Worm (Caenorhabditis elegans) whole organism, L3 larva: ENCODE data around the gene npr-39.

Source experiments
- R02D3.7 ChIP-seq: fragments of 150-350 bp; optimal IDR thresholded peaks from 2 replicates; lab custom pipeline; 2014; ENCODE audit warnings: missing biosample characterization, missing genetic modification characterization
- ZK546.5 ChIP-seq: sonication (generic microtip); optimal IDR thresholded peaks from 2 replicates; lab custom pipeline; 2017; ENCODE audit warnings: missing biosample characterization, missing genetic modification characterization
- ama-1 ChIP-seq: fragments of 150-350 bp; optimal IDR thresholded peaks from 2 replicates; lab custom pipeline; 2018
- ceh-28 ChIP-seq: fragments of 150-350 bp; optimal IDR thresholded peaks from 2 replicates; lab custom pipeline; 2014; ENCODE audit warnings: missing biosample characterization, missing genetic modification reagents, missing genetic modification characterization
- ceh-82 ChIP-seq: fragments of 150-350 bp; optimal IDR thresholded peaks from 2 replicates; lab custom pipeline; 2014; ENCODE audit warnings: missing biosample characterization, missing genetic modification characterization
- egl-27 ChIP-seq: sonication (generic microtip); optimal IDR thresholded peaks from 4 replicates; lab custom pipeline; 2017; ENCODE audit warnings: missing biosample characterization, missing genetic modification reagents, missing genetic modification characterization
- elt-2 ChIP-seq: sonication (generic microtip); optimal IDR thresholded peaks from 2 replicates; lab custom pipeline; 2016; ENCODE audit warnings: missing genetic modification reagents, mild to moderate bottlenecking, missing genetic modification characterization, missing compliant biosample characterization
- elt-3 ChIP-seq, 3 experiments: fragments of 150-350 bp in 1 of 3; sonication (generic microtip) in 2 of 3; optimal IDR thresholded peaks; 2 replicates in 2 of 3; 4 replicates in 1 of 3; lab custom pipeline; 2014 to 2017; ENCODE audit warnings: missing biosample characterization in 3 of 3, missing genetic modification characterization in 3 of 3
- eor-1 ChIP-seq, 2 experiments: fragments of 150-350 bp; optimal IDR thresholded peaks; 2 replicates each; lab custom pipeline; 2014 to 2018; ENCODE audit warnings: missing biosample characterization in 2 of 2, missing genetic modification characterization in 2 of 2
- mdl-1 ChIP-seq: fragments of 150-350 bp; optimal IDR thresholded peaks from 2 replicates; lab custom pipeline; 2014; ENCODE audit warnings: missing biosample characterization, missing genetic modification characterization
- mml-1 ChIP-seq: fragments of 150-350 bp; sonication (generic microtip); optimal IDR thresholded peaks from 3 replicates; lab custom pipeline; 2014; ENCODE audit warnings: missing biosample characterization, missing genetic modification characterization
- nfya-1 ChIP-seq: sonication (generic microtip); optimal IDR thresholded peaks from 2 replicates; lab custom pipeline; 2017; ENCODE audit warnings: missing genetic modification characterization, mild to moderate bottlenecking, missing compliant biosample characterization, antibody characterized with exemption, moderate library complexity; ENCODE audit not compliant: insufficient read depth
- nhr-11 ChIP-seq: fragments of 150-350 bp; optimal IDR thresholded peaks from 2 replicates; lab custom pipeline; 2014; ENCODE audit warnings: missing biosample characterization, missing genetic modification characterization
- nhr-237 ChIP-seq: fragments of 150-350 bp; optimal IDR thresholded peaks from 2 replicates; lab custom pipeline; 2014; ENCODE audit warnings: missing biosample characterization, missing genetic modification characterization
- nhr-43 ChIP-seq: sonication (generic microtip); optimal IDR thresholded peaks from 2 replicates; lab custom pipeline; 2016; ENCODE audit warnings: mild to moderate bottlenecking, missing genetic modification characterization, missing compliant biosample characterization; ENCODE audit not compliant: poor library complexity, severe bottlenecking
- nhr-67 ChIP-seq: fragments of 150-350 bp; optimal IDR thresholded peaks from 2 replicates; lab custom pipeline; 2014; ENCODE audit warnings: missing biosample characterization, missing genetic modification characterization
- nhr-76 ChIP-seq: fragments of 150-350 bp; sonication (generic microtip); optimal IDR thresholded peaks from 5 replicates; lab custom pipeline; 2014; ENCODE audit warnings: missing biosample characterization, missing genetic modification characterization
- nhr-77 ChIP-seq: fragments of 150-350 bp; optimal IDR thresholded peaks from 2 replicates; lab custom pipeline; 2014; ENCODE audit warnings: missing biosample characterization, missing genetic modification characterization
- pha-4 ChIP-seq: fragments of 150-350 bp; optimal IDR thresholded peaks from 2 replicates; lab custom pipeline; 2014; ENCODE audit warnings: missing biosample characterization, missing genetic modification reagents, missing genetic modification characterization
- pqm-1 ChIP-seq: fragments of 150-350 bp; optimal IDR thresholded peaks from 2 replicates; lab custom pipeline; 2017; ENCODE audit warnings: missing biosample characterization, missing genetic modification characterization, inconsistent platforms
- sea-2 ChIP-seq: fragments of 150-350 bp; sonication (generic microtip); optimal IDR thresholded peaks from 4 replicates; lab custom pipeline; 2014; ENCODE audit warnings: missing biosample characterization, missing genetic modification reagents, missing genetic modification characterization
- skn-1 ChIP-seq: fragments of 150-350 bp; optimal IDR thresholded peaks from 2 replicates; lab custom pipeline; 2014; ENCODE audit warnings: missing biosample characterization, missing genetic modification characterization
- snpc-4 ChIP-seq: fragments of 150-350 bp; optimal IDR thresholded peaks from 2 replicates; lab custom pipeline; 2014; ENCODE audit warnings: missing biosample characterization, missing genetic modification characterization
- tbx-2 ChIP-seq: sonication (generic microtip); optimal IDR thresholded peaks from 2 replicates; lab custom pipeline; 2016; ENCODE audit warnings: mild to moderate bottlenecking, missing genetic modification characterization, missing compliant biosample characterization
- unc-39 ChIP-seq: sonication (generic microtip); optimal IDR thresholded peaks from 4 replicates; lab custom pipeline; 2017; ENCODE audit warnings: missing biosample characterization, missing genetic modification characterization
- zag-1 ChIP-seq: fragments of 150-350 bp; optimal IDR thresholded peaks from 2 replicates; lab custom pipeline; 2014; ENCODE audit warnings: missing biosample characterization, missing genetic modification characterization
- ztf-4 ChIP-seq: fragments of 150-350 bp; optimal IDR thresholded peaks from 2 replicates; lab custom pipeline; 2014; ENCODE audit warnings: missing biosample characterization, missing genetic modification characterization

The npr-39 gene

DNA sequence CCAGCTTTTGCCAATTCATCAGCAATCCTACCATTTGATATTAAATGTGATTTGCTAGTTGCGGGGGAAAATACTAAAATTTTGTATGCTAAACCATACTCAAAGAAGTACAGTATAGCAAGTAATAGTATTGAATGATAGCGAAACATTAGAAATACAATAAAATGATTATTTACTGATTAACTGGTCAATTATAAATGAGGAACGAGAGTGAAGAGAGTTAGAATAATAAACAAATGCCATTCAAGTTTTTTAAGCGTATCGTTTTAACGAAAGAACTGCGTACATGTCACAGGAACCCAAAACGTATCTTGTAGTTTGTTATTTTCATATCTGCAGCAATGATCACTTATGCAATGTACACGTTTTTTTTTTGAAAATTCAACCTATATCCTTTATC lies 31.6 kb downstream of the npr-39 start, which contains the start of gene ugt-47:
TSS of gene ugt-47 (minus strand) at position 169 of the 400 bp plus-strand sequence.
- peak; percentile 61 for TF ChIP-seq elt-2
- TF ChIP-seq mdl-1 (tag; lab: Kevin White, UChicago): no peak

ce11 chrV:10101916-10102315 lies 35.0 kb downstream of the npr-39 start, which contains the start of gene C08B6.14:
Gene C08B6.14, minus strand, starts transcription at chrV:10102016.
- no peak for TF ChIP-seq nhr-11 (tag; lab: Kevin White, UChicago)
- no peak for TF ChIP-seq nhr-43
- TF ChIP-seq elt-2: no peak

DNA sequence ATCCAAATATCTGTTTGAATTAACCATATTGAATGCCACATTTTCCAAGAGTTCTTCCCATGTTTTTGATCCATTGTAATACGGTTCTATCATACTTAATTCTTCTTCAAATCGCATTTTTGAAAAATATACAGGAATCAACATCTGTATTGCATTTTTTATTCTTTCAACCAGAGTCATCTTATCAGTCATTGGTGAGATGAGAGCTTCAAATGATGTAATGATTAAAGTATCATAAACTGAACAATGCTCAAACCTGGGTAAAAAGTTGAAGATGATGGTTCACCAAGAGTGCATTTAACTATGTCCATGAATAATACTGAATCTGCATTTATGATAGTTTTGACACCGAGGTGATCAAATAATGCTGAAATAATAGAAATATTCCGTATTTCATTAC lies 36.9 kb downstream of the npr-39 start:
- peak; percentile 69 for TF ChIP-seq elt-2
- no peak for TF ChIP-seq egl-27 (tag; lab: Kevin White, UChicago)
- TF ChIP-seq pqm-1 (tag; lab: Kevin White, UChicago): peak; percentile 11
- no peak for TF ChIP-seq snpc-4

DNA sequence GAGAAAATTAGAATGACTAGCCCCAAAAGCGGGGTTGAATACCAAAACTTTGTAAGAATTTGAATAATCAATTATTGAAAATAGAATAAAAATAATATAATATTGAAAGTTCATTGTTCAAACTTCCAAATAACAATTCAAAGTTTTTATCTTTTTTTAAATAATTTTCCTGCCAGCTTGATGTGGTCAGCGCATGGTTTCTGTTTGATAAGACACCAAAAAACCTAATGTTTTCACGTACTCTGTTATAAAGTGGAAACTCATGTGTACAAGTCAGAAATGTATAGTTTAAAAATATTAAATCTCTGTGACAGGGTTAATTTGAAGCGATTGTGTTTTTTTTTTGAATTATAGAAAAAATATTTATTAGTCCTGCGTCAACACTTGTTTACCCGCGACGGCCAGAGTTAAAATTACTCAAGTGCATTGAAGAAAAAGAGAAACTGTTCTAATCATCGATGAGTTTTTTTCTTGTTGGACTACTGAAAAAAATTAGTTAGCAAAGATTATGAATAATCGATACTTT lies 38.0 kb downstream of the npr-39 start, which contains the start of gene ugt-17:
TSS of gene ugt-17 (minus strand) at position 180 of the 526 bp plus-strand sequence.
- no peak for TF ChIP-seq nhr-67 (tag; lab: Kevin White, UChicago)
- no peak for TF ChIP-seq egl-27 (tag; lab: Kevin White, UChicago)
- TF ChIP-seq pha-4 (tag; lab: Kevin White, UChicago): peak; percentile 51
- TF ChIP-seq mdl-1 (tag; lab: Kevin White, UChicago): no peak
- TF ChIP-seq unc-39 (tag; lab: Kevin White, UChicago): no peak
- no peak for TF ChIP-seq ama-1 (lab: Kevin White, UChicago)
- TF ChIP-seq elt-2: peak; percentile 76
- TF ChIP-seq pqm-1 (tag; lab: Kevin White, UChicago): peak; percentile 90
- no peak for TF ChIP-seq elt-3 (tag; optimal IDR thresholded peaks at IDR 0.05; lab: Kevin White, UChicago)
- TF ChIP-seq ZK546.5 (tag; lab: Kevin White, UChicago): no peak
- TF ChIP-seq nhr-77 (tag; lab: Kevin White, UChicago): no peak

- TF ChIP-seq egl-27 (tag; lab: Kevin White, UChicago): no peak
- TF ChIP-seq unc-39 (tag; lab: Kevin White, UChicago): no peak
- no peak for TF ChIP-seq R02D3.7 (tag; lab: Kevin White, UChicago)
- TF ChIP-seq elt-3 (tag; optimal IDR thresholded peaks at IDR 0.05; lab: Kevin White, UChicago): no peak
- TF ChIP-seq ceh-82 (tag; lab: Kevin White, UChicago): no peak
- TF ChIP-seq pqm-1 (tag; lab: Kevin White, UChicago): no peak
- no peak for TF ChIP-seq ceh-28 (tag; lab: Kevin White, UChicago)
- no peak for TF ChIP-seq nhr-76 (tag; lab: Kevin White, UChicago)
- TF ChIP-seq eor-1 (tag; optimal IDR thresholded peaks at IDR 0.05; lab: Kevin White, UChicago): no peak
- TF ChIP-seq nhr-237 (tag; lab: Kevin White, UChicago): no peak
- TF ChIP-seq ZK546.5 (tag; lab: Kevin White, UChicago): no peak
- TF ChIP-seq ama-1 (lab: Kevin White, UChicago): no peak
- TF ChIP-seq mml-1: no peak
- no peak for TF ChIP-seq elt-2
- TF ChIP-seq sea-2 (GFP tag; lab: Kevin White, UChicago): no peak
- TF ChIP-seq mdl-1 (tag; lab: Kevin White, UChicago): no peak
- TF ChIP-seq ztf-4 (tag; lab: Kevin White, UChicago): no peak
- no peak for TF ChIP-seq zag-1 (tag; lab: Kevin White, UChicago)
- no peak for TF ChIP-seq nhr-67 (tag; lab: Kevin White, UChicago)
- no peak for TF ChIP-seq pha-4 (tag; lab: Kevin White, UChicago)
Measured at ce11 chrV:10105412-10105811, 38.5 kb downstream of the npr-39 start, which contains the start of gene C08B6.2. Gene C08B6.2, plus strand, starts transcription at chrV:10105712.

ce11 chrV:10107309-10107708 lies 40.4 kb downstream of the npr-39 start, which contains the start of gene C08B6.11:
Gene C08B6.11, plus strand, starts transcription at chrV:10107609.
- TF ChIP-seq egl-27 (tag; lab: Kevin White, UChicago) (no peak), elt-3 (tag; optimal IDR thresholded peaks at IDR 0.05; lab: Kevin White, UChicago) (no peak), nhr-77 (tag; lab: Kevin White, UChicago) (no peak), pqm-1 (tag; lab: Kevin White, UChicago) (no peak), nhr-67 (tag; lab: Kevin White, UChicago) (no peak), mml-1 (no peak)

DNA sequence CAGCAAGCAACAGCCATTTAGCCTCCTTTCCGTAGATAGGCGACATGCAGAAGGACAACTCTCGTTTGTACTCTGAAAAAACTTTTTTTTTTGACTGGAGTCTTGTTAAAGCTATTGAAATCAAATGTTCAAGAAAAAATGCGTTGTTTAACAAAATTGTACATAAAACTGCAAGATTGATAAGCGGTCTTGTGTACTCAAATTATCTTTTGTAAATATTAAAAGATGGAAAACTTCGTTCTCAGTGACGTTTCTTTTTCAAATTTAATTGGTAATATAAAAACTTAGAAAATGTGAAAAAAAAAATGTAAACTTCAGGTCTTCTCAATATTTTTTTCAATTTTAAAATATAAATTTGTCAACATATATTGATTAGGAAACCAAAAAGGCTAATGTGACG lies 44.3 kb downstream of the npr-39 start:
- no peak for TF ChIP-seq nfya-1 (tag; lab: Kevin White, UChicago)
- no peak for TF ChIP-seq skn-1 (tag; lab: Kevin White, UChicago)
- TF ChIP-seq tbx-2 (tag; lab: Kevin White, UChicago): no peak
- peak; percentile 42 for TF ChIP-seq elt-2
- peak; percentile 5 for TF ChIP-seq pqm-1 (tag; lab: Kevin White, UChicago)
- peak; percentile 63 for TF ChIP-seq pha-4 (tag; lab: Kevin White, UChicago)
- TF ChIP-seq, all 47 proteins: peak for 3
